Fruit fly (Drosophila melanogaster) whole organism, embryonic: ENCODE data around the gene CG8128.

Source experiments
- Adf1 ChIP-seq: fragments of 200-800 bp; sonication (Bioruptor generic); IDR thresholded peaks from 2 replicates; pipeline ENCODE4 v1.3.6; 2022; ENCODE audit warnings: missing biosample characterization, missing genetic modification characterization
- Atf-2 ChIP-seq: fragments of 200-800 bp; sonication (Bioruptor generic); optimal IDR thresholded peaks from 2 replicates; lab custom pipeline; 2016; ENCODE audit warnings: missing biosample characterization, missing genetic modification characterization
- Atf6 ChIP-seq: fragments of 200-800 bp; sonication (Bioruptor generic); IDR thresholded peaks from 2 replicates; pipeline ENCODE4 v1.3.6; 2022; ENCODE audit warnings: missing biosample characterization, missing genetic modification characterization
- Bteb2 ChIP-seq: fragments of 200-800 bp; sonication (Bioruptor generic); optimal IDR thresholded peaks from 2 replicates; lab custom pipeline; 2016; ENCODE audit warnings: missing biosample characterization, missing genetic modification characterization
- CG10209 ChIP-seq: fragments of 200-800 bp; sonication (Bioruptor generic); optimal IDR thresholded peaks from 3 replicates; lab custom pipeline; 2017; ENCODE audit warnings: missing biosample characterization, mild to moderate bottlenecking, missing genetic modification characterization, missing genetic modification reagents
- CG10267 ChIP-seq: fragments of 200-800 bp; sonication (Bioruptor generic); optimal IDR thresholded peaks from 2 replicates; lab custom pipeline; 2018; ENCODE audit warnings: missing biosample characterization, mild to moderate bottlenecking, missing genetic modification characterization, moderate library complexity
- CG11560 ChIP-seq: fragments of 200-800 bp; sonication (Bioruptor generic); IDR thresholded peaks from 3 replicates; pipeline ENCODE4 v1.3.6; 2022; ENCODE audit warnings: missing biosample characterization, missing genetic modification characterization
- CG12391 ChIP-seq: fragments of 200-800 bp; sonication (Bioruptor generic); optimal IDR thresholded peaks from 3 replicates; lab custom pipeline; 2018; ENCODE audit warnings: missing biosample characterization, mild to moderate bottlenecking, missing genetic modification characterization, moderate library complexity
- CG12659 ChIP-seq: fragments of 200-800 bp; sonication (Bioruptor generic); optimal IDR thresholded peaks from 3 replicates; lab custom pipeline; 2017; ENCODE audit warnings: mild to moderate bottlenecking, missing biosample characterization, missing genetic modification reagents, missing genetic modification characterization
- CG13424 ChIP-seq: fragments of 200-800 bp; sonication (Bioruptor generic); optimal IDR thresholded peaks from 2 replicates; lab custom pipeline; 2019; ENCODE audit warnings: missing biosample characterization, mild to moderate bottlenecking, missing genetic modification characterization, moderate library complexity
- CG13894 ChIP-seq: fragments of 200-800 bp; sonication (Bioruptor generic); optimal IDR thresholded peaks from 3 replicates; lab custom pipeline; 2018; ENCODE audit warnings: missing biosample characterization, mild to moderate bottlenecking, missing genetic modification characterization, moderate library complexity
- CG14050 ChIP-seq: fragments of 200-800 bp; sonication (Bioruptor generic); IDR thresholded peaks from 3 replicates; pipeline ENCODE4 v1.3.6; 2022; ENCODE audit warnings: missing biosample characterization, missing genetic modification characterization
- CG17328 ChIP-seq: fragments of 200-800 bp; sonication (Bioruptor generic); IDR thresholded peaks from 2 replicates; pipeline ENCODE4 v1.3.6; 2022; ENCODE audit warnings: missing biosample characterization, missing genetic modification characterization
- CG17385 ChIP-seq: fragments of 200-800 bp; sonication (Bioruptor generic); optimal IDR thresholded peaks from 3 replicates; lab custom pipeline; 2018; ENCODE audit warnings: missing biosample characterization, mild to moderate bottlenecking, missing genetic modification characterization
- CG1832 ChIP-seq: fragments of 200-800 bp; sonication (Bioruptor generic); optimal IDR thresholded peaks from 2 replicates; lab custom pipeline; 2017; ENCODE audit warnings: missing biosample characterization, mild to moderate bottlenecking, missing genetic modification characterization, inconsistent platforms
- CG30403 ChIP-seq: fragments of 200-800 bp; sonication (Bioruptor generic); optimal IDR thresholded peaks from 3 replicates; lab custom pipeline; 2016; ENCODE audit warnings: missing biosample characterization, missing genetic modification characterization
- CG31365 ChIP-seq: fragments of 200-800 bp; sonication (Bioruptor generic); optimal IDR thresholded peaks from 2 replicates; lab custom pipeline; 2018; ENCODE audit warnings: missing biosample characterization, mild to moderate bottlenecking, missing genetic modification characterization
- CG3281 ChIP-seq: fragments of 200-800 bp; sonication (Bioruptor generic); optimal IDR thresholded peaks from 3 replicates; lab custom pipeline; 2017; ENCODE audit warnings: missing biosample characterization, mild to moderate bottlenecking, missing genetic modification characterization
- CG3995 ChIP-seq: fragments of 200-800 bp; sonication (Bioruptor generic); optimal IDR thresholded peaks from 3 replicates; lab custom pipeline; 2016; ENCODE audit warnings: missing biosample characterization, missing genetic modification characterization
- CG4282 ChIP-seq: fragments of 200-800 bp; sonication (Bioruptor generic); optimal IDR thresholded peaks from 2 replicates; lab custom pipeline; 2016; ENCODE audit warnings: missing biosample characterization, missing genetic modification characterization
- CG4328 ChIP-seq: fragments of 200-800 bp; sonication (Bioruptor generic); optimal IDR thresholded peaks from 3 replicates; lab custom pipeline; 2017; ENCODE audit warnings: missing biosample characterization, missing genetic modification reagents, missing genetic modification characterization
- CG5245 ChIP-seq: fragments of 200-800 bp; sonication (Bioruptor generic); optimal IDR thresholded peaks from 3 replicates; lab custom pipeline; 2016; ENCODE audit warnings: missing biosample characterization, missing genetic modification characterization
- CG6254 ChIP-seq: fragments of 200-800 bp; sonication (Bioruptor generic); optimal IDR thresholded peaks from 3 replicates; lab custom pipeline; 2017; ENCODE audit warnings: mild to moderate bottlenecking, missing biosample characterization, missing genetic modification reagents, missing genetic modification characterization
- CG6683 ChIP-seq: fragments of 200-800 bp; sonication (Bioruptor generic); optimal IDR thresholded peaks from 2 replicates; lab custom pipeline; 2017; ENCODE audit warnings: missing biosample characterization, mild to moderate bottlenecking, missing genetic modification characterization, missing genetic modification reagents
- CG9609 ChIP-seq: fragments of 200-800 bp; sonication (Bioruptor generic); optimal IDR thresholded peaks from 3 replicates; lab custom pipeline; 2016; ENCODE audit warnings: missing biosample characterization, missing genetic modification characterization
- CG9797 ChIP-seq: fragments of 200-800 bp; sonication (Bioruptor generic); optimal IDR thresholded peaks from 3 replicates; lab custom pipeline; 2018; ENCODE audit warnings: missing biosample characterization, mild to moderate bottlenecking, missing genetic modification characterization
- Gug ChIP-seq: fragments of 200-800 bp; sonication (Bioruptor generic); IDR thresholded peaks from 4 replicates; pipeline ENCODE4 v1.3.6; 2022; ENCODE audit warnings: missing biosample characterization, missing genetic modification characterization
- H15 ChIP-seq: fragments of 200-800 bp; sonication (Bioruptor generic); IDR thresholded peaks from 3 replicates; pipeline ENCODE4 v1.3.6; 2022; ENCODE audit warnings: missing biosample characterization, missing genetic modification characterization
- HHEX ChIP-seq: fragments of 200-800 bp; sonication (Bioruptor generic); optimal IDR thresholded peaks from 3 replicates; lab custom pipeline; 2017; ENCODE audit warnings: missing biosample characterization, mild to moderate bottlenecking, missing genetic modification characterization, missing genetic modification reagents
- HLHmδ ChIP-seq: fragments of 200-800 bp; sonication (Bioruptor generic); optimal IDR thresholded peaks from 2 replicates; lab custom pipeline; 2018; ENCODE audit warnings: missing biosample characterization, mild to moderate bottlenecking, missing genetic modification characterization, moderate library complexity
- Mrtf ChIP-seq: fragments of 200-800 bp; sonication (Bioruptor generic); IDR thresholded peaks from 3 replicates; pipeline ENCODE4 v1.3.6; 2022; ENCODE audit warnings: missing biosample characterization, missing genetic modification characterization
- NfI ChIP-seq: fragments of 200-800 bp; sonication (Bioruptor generic); optimal IDR thresholded peaks from 3 replicates; lab custom pipeline; 2018; ENCODE audit warnings: missing biosample characterization, mild to moderate bottlenecking, missing genetic modification characterization, moderate library complexity
- Oli ChIP-seq: fragments of 200-800 bp; sonication (Bioruptor generic); optimal IDR thresholded peaks from 2 replicates; lab custom pipeline; 2018; ENCODE audit warnings: missing biosample characterization, mild to moderate bottlenecking, missing genetic modification characterization, moderate library complexity
- amos ChIP-seq: fragments of 200-800 bp; sonication (Bioruptor generic); IDR thresholded peaks from 2 replicates; pipeline ENCODE4 v1.3.6; 2022; ENCODE audit warnings: missing biosample characterization, missing genetic modification characterization; ENCODE audit not compliant: partially characterized antibody
- ap ChIP-seq: fragments of 200-800 bp; sonication (Bioruptor generic); IDR thresholded peaks from 2 replicates; pipeline ENCODE4 v1.3.6; 2022; ENCODE audit warnings: missing biosample characterization, missing genetic modification characterization
- croc ChIP-seq: fragments of 200-800 bp; sonication (Bioruptor generic); conservative IDR thresholded peaks from 3 replicates; pipeline ENCODE4 v1.3.6; 2022; ENCODE audit warnings: missing biosample characterization, missing genetic modification characterization
- crp ChIP-seq, 2 experiments: fragments of 200-800 bp; sonication (Bioruptor generic); optimal IDR thresholded peaks; 2 replicates in 1 of 2; 3 replicates in 1 of 2; lab custom pipeline; 2017; ENCODE audit warnings: missing biosample characterization in 2 of 2, missing genetic modification characterization in 2 of 2, mild to moderate bottlenecking in 1 of 2, moderate library complexity in 1 of 2
- dimm ChIP-seq: fragments of 200-800 bp; sonication (Bioruptor generic); IDR thresholded peaks from 2 replicates; pipeline ENCODE4 v1.3.6; 2022; ENCODE audit warnings: missing biosample characterization, missing genetic modification characterization
- dmrt11E ChIP-seq: fragments of 200-800 bp; sonication (Bioruptor generic); optimal IDR thresholded peaks from 3 replicates; lab custom pipeline; 2018; ENCODE audit warnings: missing biosample characterization, mild to moderate bottlenecking, missing genetic modification characterization, moderate library complexity
- en ChIP-seq: fragments of 200-800 bp; sonication (Bioruptor generic); optimal IDR thresholded peaks from 2 replicates; lab custom pipeline; 2016; ENCODE audit warnings: missing biosample characterization, missing genetic modification characterization
- fd64A ChIP-seq: fragments of 200-800 bp; sonication (Bioruptor generic); optimal IDR thresholded peaks from 3 replicates; lab custom pipeline; 2018; ENCODE audit warnings: missing biosample characterization, mild to moderate bottlenecking, missing genetic modification characterization
- gt ChIP-seq: fragments of 200-800 bp; sonication (Bioruptor generic); IDR thresholded peaks from 2 replicates; pipeline ENCODE4 v1.3.6; 2022; ENCODE audit warnings: missing biosample characterization, missing genetic modification characterization
- pnt ChIP-seq: fragments of 200-800 bp; sonication (Bioruptor generic); optimal IDR thresholded peaks from 3 replicates; lab custom pipeline; 2016; ENCODE audit warnings: missing biosample characterization, missing genetic modification characterization
- ranshi ChIP-seq: fragments of 200-800 bp; sonication (Bioruptor generic); IDR thresholded peaks from 2 replicates; pipeline ENCODE4 v1.3.6; 2022; ENCODE audit warnings: missing biosample characterization, missing genetic modification characterization
- rib ChIP-seq: fragments of 200-800 bp; sonication (Bioruptor generic); IDR thresholded peaks from 2 replicates; pipeline ENCODE4 v1.3.6; 2022; ENCODE audit warnings: missing biosample characterization, missing genetic modification characterization
- slbo ChIP-seq: fragments of 200-800 bp; sonication (Bioruptor generic); IDR thresholded peaks from 2 replicates; pipeline ENCODE4 v1.3.6; 2022; ENCODE audit warnings: missing biosample characterization, missing genetic modification characterization
- wdn ChIP-seq: fragments of 200-800 bp; sonication (Bioruptor generic); IDR thresholded peaks from 2 replicates; pipeline ENCODE4 v1.3.6; 2022; ENCODE audit warnings: missing biosample characterization, missing genetic modification characterization

The CG8128 gene

dm6 chrX:15738890-15739550 is 41.7 kb downstream of the CG8128 start, which contains the start of the genes CG11679 and CG8206 (continued):
- TF ChIP-seq dimm (GFP tag; lab: Robert Waterston, UW) (no peak), NfI (GFP tag; lab: Kevin White, UChicago) (peak; percentile 39), CG17328 (no peak)
- TF ChIP-seq, all 482 proteins: peak for 161

- TF ChIP-seq CG10267 (tag; lab: Kevin White, UChicago) = peak; percentile 40
- TF ChIP-seq CG9797 (GFP tag; lab: Kevin White, UChicago) = no peak
- TF ChIP-seq Atf-2 (GFP tag; lab: Kevin White, UChicago) = peak; percentile 3
- peak; percentile 91 for TF ChIP-seq slbo (GFP tag; lab: Robert Waterston, UW)
- peak; percentile 69 for TF ChIP-seq wdn (GFP tag; lab: Robert Waterston, UW)
- no peak for TF ChIP-seq gt
- peak; percentile 75 for TF ChIP-seq Oli (tag; lab: Kevin White, UChicago)
- TF ChIP-seq CG1832 = no peak
- peak; percentile 34; the same call in 1 of the 2 replicates for TF ChIP-seq ap (GFP tag; lab: Robert Waterston, UW)
- TF ChIP-seq CG3281 = peak; percentile 78
- peak; percentile 68 for TF ChIP-seq CG17385 (GFP tag; lab: Kevin White, UChicago)
- TF ChIP-seq CG9609 (GFP tag; lab: Kevin White, UChicago) = peak; percentile 42
- TF ChIP-seq CG6683 (GFP tag; lab: Kevin White, UChicago) = peak; percentile 63
- TF ChIP-seq HLHmδ = no peak
- peak; percentile 58 for TF ChIP-seq CG4328 (GFP tag; lab: Kevin White, UChicago)
- TF ChIP-seq CG13424 = peak; percentile 77
- peak; percentile 70 for TF ChIP-seq CG10209
- 0 out of 2 replicates have a peak, but pooled peaks have one; percentile 4 for TF ChIP-seq amos (GFP tag; lab: Robert Waterston, UW)
- peak; percentile 61; the same call in 1 of the 3 replicates for TF ChIP-seq Mrtf (GFP tag; lab: Robert Waterston, UW)
- TF ChIP-seq CG30403 (GFP tag; lab: Kevin White, UChicago) = peak; percentile 67
- TF ChIP-seq ranshi = peak; percentile 78
- peak; percentile 80 for TF ChIP-seq HHEX (GFP tag; lab: Kevin White, UChicago)
- TF ChIP-seq croc (GFP tag; lab: Robert Waterston, UW) = no peak; the same call in 2 of the 3 replicates
- TF ChIP-seq Atf6 (GFP tag; lab: Robert Waterston, UW) = peak; percentile 89
- TF ChIP-seq crp (GFP tag; optimal IDR thresholded peaks at IDR 0.05; lab: Kevin White, UChicago) = peak in 1 of 2 experiments; percentile 21
- TF ChIP-seq en (GFP tag; lab: Kevin White, UChicago) = no peak
- TF ChIP-seq CG13894 = peak; percentile 79
- peak; percentile 18 for TF ChIP-seq CG5245 (GFP tag; lab: Kevin White, UChicago)
- peak; percentile 81 for TF ChIP-seq rib (GFP tag; lab: Robert Waterston, UW)
- TF ChIP-seq Gug = peak; percentile 64; the same call in 3 of the 4 replicates
- TF ChIP-seq pnt = no peak
- TF ChIP-seq CG14050 (GFP tag; lab: Robert Waterston, UW) = peak; percentile 35; the same call in 1 of the 3 replicates
- 0 out of 3 replicates have a peak, but pooled peaks have one; percentile 44 for TF ChIP-seq H15 (GFP tag; lab: Robert Waterston, UW)
- peak; percentile 52 for TF ChIP-seq CG31365
- TF ChIP-seq CG11560 (tag; lab: Robert Waterston, UW) = peak; percentile 21; the same call in 1 of the 3 replicates
- peak; percentile 14 for TF ChIP-seq CG3995 (GFP tag; lab: Kevin White, UChicago)
- TF ChIP-seq CG12391 (tag; lab: Kevin White, UChicago) = peak; percentile 69
- TF ChIP-seq CG6254 = peak; percentile 0
- peak; percentile 52 for TF ChIP-seq Bteb2 (GFP tag; lab: Kevin White, UChicago)
- TF ChIP-seq CG12659 (GFP tag; lab: Kevin White, UChicago) = peak; percentile 78
- peak; percentile 52; the same call in 1 of the 2 replicates for TF ChIP-seq Adf1
- no peak for TF ChIP-seq fd64A (GFP tag; lab: Kevin White, UChicago)
- peak; percentile 38 for TF ChIP-seq dmrt11E (tag; lab: Kevin White, UChicago)
- no peak for TF ChIP-seq CG4282 (GFP tag; lab: Kevin White, UChicago)
These were observed 43.0 kb downstream of the CG8128 start for dm6 chrX:15740288-15740726.
